Worm (Caenorhabditis elegans): ENCODE measurements around the gene clec-31.

- TF ChIP-seq ama-1 (optimal IDR thresholded peaks at IDR 0.05), result no peak
- TF ChIP-seq nhr-11 (tag; optimal IDR thresholded peaks at IDR 0.05), result no peak
- TF ChIP-seq nfya-1 (tag; optimal IDR thresholded peaks at IDR 0.05), result no peak
- TF ChIP-seq madf-2 (tag; optimal IDR thresholded peaks at IDR 0.05), result no peak
- TF ChIP-seq ahr-1 (tag; optimal IDR thresholded peaks at IDR 0.05), result no peak
- no peak for TF ChIP-seq eyg-1 (tag; optimal IDR thresholded peaks at IDR 0.05)
These were observed 15.8 kb upstream of the clec-31 start, which contains the start of gene srw-23 for ce11 chrV:16873642-16874041.
